Worm (Caenorhabditis elegans) whole organism, L2 larva: ENCODE data around the gene F56C9.10.
A peak's percentile ranks its signal among the peaks of the same experiment; 100 is the strongest.

Experiments
- C34F6.9 ChIP-seq: fragments of 150-350 bp; optimal IDR thresholded peaks from 2 replicates; lab custom pipeline; 2014; ENCODE audit warnings: missing biosample characterization, missing genetic modification characterization
- F13H6.1 ChIP-seq: sonication (generic microtip); optimal IDR thresholded peaks from 2 replicates; lab custom pipeline; 2016; ENCODE audit warnings: missing genetic modification characterization, missing compliant biosample characterization
- R02D3.7 ChIP-seq: fragments of 150-350 bp; optimal IDR thresholded peaks from 2 replicates; lab custom pipeline; 2014; ENCODE audit warnings: missing biosample characterization, missing genetic modification characterization
- Y55F3AM.14 ChIP-seq: fragments of 200-800 bp; sonication (Bioruptor generic); optimal IDR thresholded peaks from 2 replicates; lab custom pipeline; 2018; ENCODE audit warnings: mild to moderate bottlenecking, missing genetic modification characterization, missing compliant biosample characterization
- alr-1 ChIP-seq: fragments of 150-350 bp; optimal IDR thresholded peaks from 2 replicates; lab custom pipeline; 2014; ENCODE audit warnings: missing biosample characterization, missing genetic modification characterization
- aly-2 ChIP-seq: fragments of 150-350 bp; optimal IDR thresholded peaks from 2 replicates; lab custom pipeline; 2014; ENCODE audit warnings: missing biosample characterization, missing genetic modification characterization
- ama-1 ChIP-seq: fragments of 150-350 bp; optimal IDR thresholded peaks from 2 replicates; lab custom pipeline; 2018; ENCODE audit warnings: inconsistent platforms
- blmp-1 ChIP-seq: sonication (generic microtip); optimal IDR thresholded peaks from 2 replicates; lab custom pipeline; 2017; ENCODE audit warnings: missing genetic modification characterization, mild to moderate bottlenecking, missing compliant biosample characterization, antibody characterized with exemption, moderate library complexity; ENCODE audit not compliant: insufficient read depth
- crh-2 ChIP-seq: sonication (generic microtip); optimal IDR thresholded peaks from 2 replicates; lab custom pipeline; 2017; ENCODE audit warnings: missing biosample characterization, missing genetic modification characterization
- dmd-4 ChIP-seq: sonication (generic microtip); optimal IDR thresholded peaks from 2 replicates; lab custom pipeline; 2017; ENCODE audit warnings: missing biosample characterization, missing genetic modification characterization
- egl-27 ChIP-seq: sonication (generic microtip); optimal IDR thresholded peaks from 3 replicates; lab custom pipeline; 2017; ENCODE audit warnings: missing biosample characterization, missing genetic modification reagents, missing genetic modification characterization
- elt-1 ChIP-seq: fragments of 150-350 bp; optimal IDR thresholded peaks from 2 replicates; lab custom pipeline; 2014; ENCODE audit warnings: missing biosample characterization, missing genetic modification characterization
- elt-3 ChIP-seq: sonication (generic microtip); optimal IDR thresholded peaks from 2 replicates; lab custom pipeline; 2017; ENCODE audit warnings: missing biosample characterization, missing genetic modification characterization
- fos-1 ChIP-seq: fragments of 150-350 bp; optimal IDR thresholded peaks from 2 replicates; lab custom pipeline; 2014; ENCODE audit warnings: missing biosample characterization, missing genetic modification characterization
- gmeb-1 ChIP-seq: fragments of 150-350 bp; optimal IDR thresholded peaks from 2 replicates; lab custom pipeline; 2014; ENCODE audit warnings: missing biosample characterization, missing genetic modification characterization
- lin-13 ChIP-seq: fragments of 150-350 bp; optimal IDR thresholded peaks from 2 replicates; lab custom pipeline; 2014; ENCODE audit warnings: missing biosample characterization, missing genetic modification reagents, missing genetic modification characterization
- lin-39 ChIP-seq: fragments of 150-350 bp; optimal IDR thresholded peaks from 2 replicates; lab custom pipeline; 2014; ENCODE audit warnings: missing biosample characterization, missing genetic modification reagents, missing genetic modification characterization
- lsy-2 ChIP-seq, 2 experiments: fragments of 150-350 bp in 1 of 2; sonication (generic microtip) in 1 of 2; optimal IDR thresholded peaks; 2 replicates each; lab custom pipeline; 2014 to 2017; ENCODE audit warnings: missing biosample characterization in 2 of 2, missing genetic modification characterization in 2 of 2
- mab-5 ChIP-seq: fragments of 150-350 bp; optimal IDR thresholded peaks from 2 replicates; lab custom pipeline; 2014; ENCODE audit warnings: missing biosample characterization, missing genetic modification characterization
- mbf-1 ChIP-seq: sonication (generic microtip); optimal IDR thresholded peaks from 2 replicates; lab custom pipeline; 2017; ENCODE audit warnings: missing biosample characterization, missing genetic modification characterization
- mdl-1 ChIP-seq, 2 experiments: fragments of 150-350 bp in 1 of 2; sonication (generic microtip) in 1 of 2; optimal IDR thresholded peaks; 2 replicates each; lab custom pipeline; 2017; ENCODE audit warnings: missing biosample characterization in 2 of 2, missing genetic modification characterization in 2 of 2
- nhr-12 ChIP-seq: fragments of 150-350 bp; optimal IDR thresholded peaks from 2 replicates; lab custom pipeline; 2014; ENCODE audit warnings: missing biosample characterization, missing genetic modification characterization
- nhr-129 ChIP-seq: fragments of 150-350 bp; optimal IDR thresholded peaks from 2 replicates; lab custom pipeline; 2014; ENCODE audit warnings: missing biosample characterization, missing genetic modification characterization
- nhr-23 ChIP-seq: fragments of 150-350 bp; optimal IDR thresholded peaks from 2 replicates; lab custom pipeline; 2014; ENCODE audit warnings: missing biosample characterization, missing genetic modification reagents, missing genetic modification characterization
- nhr-237 ChIP-seq: fragments of 150-350 bp; optimal IDR thresholded peaks from 2 replicates; lab custom pipeline; 2014; ENCODE audit warnings: missing biosample characterization, missing genetic modification characterization
- nhr-25 ChIP-seq: fragments of 150-350 bp; sonication (generic microtip); optimal IDR thresholded peaks from 3 replicates; lab custom pipeline; 2014; ENCODE audit warnings: missing biosample characterization, missing genetic modification characterization
- nhr-6 ChIP-seq: fragments of 150-350 bp; optimal IDR thresholded peaks from 2 replicates; lab custom pipeline; 2014; ENCODE audit warnings: missing biosample characterization, missing genetic modification characterization
- nhr-77 ChIP-seq: fragments of 150-350 bp; optimal IDR thresholded peaks from 2 replicates; lab custom pipeline; 2014; ENCODE audit warnings: missing biosample characterization, missing genetic modification characterization
- sem-4 ChIP-seq: fragments of 150-350 bp; optimal IDR thresholded peaks from 2 replicates; lab custom pipeline; 2014; ENCODE audit warnings: missing biosample characterization, missing genetic modification reagents, missing genetic modification characterization
- skn-1 ChIP-seq: sonication (generic microtip); optimal IDR thresholded peaks from 2 replicates; lab custom pipeline; 2017; ENCODE audit warnings: missing biosample characterization, missing genetic modification characterization
- sma-3 ChIP-seq: sonication (generic microtip); optimal IDR thresholded peaks from 2 replicates; lab custom pipeline; 2016; ENCODE audit warnings: missing genetic modification reagents, missing genetic modification characterization, missing compliant biosample characterization
- sma-9 ChIP-seq, 2 experiments: fragments of 150-350 bp in 1 of 2; sonication (generic microtip) in 1 of 2; optimal IDR thresholded peaks; 2 replicates each; lab custom pipeline; 2014 to 2016; ENCODE audit warnings: missing genetic modification characterization in 2 of 2, mild to moderate bottlenecking in 1 of 2, missing biosample characterization in 1 of 2, missing compliant biosample characterization in 1 of 2, missing genetic modification reagents in 1 of 2, moderate library complexity in 1 of 2
- snpc-4 ChIP-seq: fragments of 150-350 bp; optimal IDR thresholded peaks from 2 replicates; lab custom pipeline; 2014; ENCODE audit warnings: missing biosample characterization, missing genetic modification characterization
- unc-39 ChIP-seq: fragments of 150-350 bp; optimal IDR thresholded peaks from 2 replicates; lab custom pipeline; 2014; ENCODE audit warnings: missing biosample characterization, missing genetic modification characterization
- unc-55 ChIP-seq: fragments of 150-350 bp; sonication (generic microtip); optimal IDR thresholded peaks from 3 replicates; lab custom pipeline; 2014; ENCODE audit warnings: missing biosample characterization, missing genetic modification reagents, missing genetic modification characterization
- ztf-1 ChIP-seq: fragments of 200-800 bp; sonication (Bioruptor generic); conservative IDR thresholded peaks from 2 replicates; pipeline ENCODE4 v1.3.6; 2022; ENCODE audit warnings: missing genetic modification characterization, missing compliant biosample characterization
- ztf-4 ChIP-seq: fragments of 150-350 bp; optimal IDR thresholded peaks from 2 replicates; lab custom pipeline; 2014; ENCODE audit warnings: missing biosample characterization, missing genetic modification characterization

The F56C9.10 gene

DNA sequence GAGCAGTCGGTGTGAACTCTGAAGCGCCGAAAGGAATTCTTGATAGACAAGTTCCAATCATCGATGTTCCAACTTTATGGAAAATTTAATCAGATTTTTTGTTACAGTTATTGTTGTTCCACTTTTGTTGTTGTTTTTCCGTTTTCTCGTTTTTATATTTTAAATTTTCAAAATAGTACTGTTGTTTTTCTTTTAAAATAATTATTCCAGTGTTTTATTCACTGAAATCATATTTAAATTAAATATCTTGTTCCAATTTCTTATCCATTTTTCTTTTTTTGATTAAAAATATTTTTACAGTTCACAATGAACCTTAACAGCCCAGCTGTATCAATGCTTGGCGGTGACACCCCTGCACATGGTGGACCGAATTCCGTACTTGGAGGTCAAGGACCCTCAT lies 48.6 kb upstream of the F56C9.10 start, which contains the start of gene tbp-1:
TSS of gene tbp-1 (plus strand) at position 301 of the 400 bp plus-strand sequence.
- TF ChIP-seq nhr-77 (no peak), elt-1 (tag; lab: Kevin White, UChicago) (no peak)

- TF ChIP-seq nhr-129 (tag; lab: Kevin White, UChicago) (peak; percentile 68), lsy-2 (tag; optimal IDR thresholded peaks at IDR 0.05; lab: Kevin White, UChicago) (peak; percentile 83 to 98), gmeb-1 (tag; lab: Kevin White, UChicago) (peak; percentile 47), elt-1 (tag; lab: Kevin White, UChicago) (no peak), ztf-1 (GFP tag; lab: Robert Waterston, UW) (no peak), crh-2 (tag; lab: Kevin White, UChicago) (peak; percentile 15), fos-1 (tag; lab: Kevin White, UChicago) (no peak), C34F6.9 (peak; percentile 70), unc-55 (GFP tag; lab: Kevin White, UChicago) (peak; percentile 67), mab-5 (tag; lab: Kevin White, UChicago) (no peak), unc-39 (tag; lab: Kevin White, UChicago) (no peak), mdl-1 (tag; optimal IDR thresholded peaks at IDR 0.05; lab: Kevin White, UChicago) (no peak)
These were observed 46.5 kb upstream of the F56C9.10 start, which contains the start of the genes hmg-4 and T20B12.3 for ce11 chrIII:7381546-7382171. hmg-4 (minus strand) TSS chrIII:7381596. T20B12.3 (plus strand) TSS chrIII:7382115.

DNA sequence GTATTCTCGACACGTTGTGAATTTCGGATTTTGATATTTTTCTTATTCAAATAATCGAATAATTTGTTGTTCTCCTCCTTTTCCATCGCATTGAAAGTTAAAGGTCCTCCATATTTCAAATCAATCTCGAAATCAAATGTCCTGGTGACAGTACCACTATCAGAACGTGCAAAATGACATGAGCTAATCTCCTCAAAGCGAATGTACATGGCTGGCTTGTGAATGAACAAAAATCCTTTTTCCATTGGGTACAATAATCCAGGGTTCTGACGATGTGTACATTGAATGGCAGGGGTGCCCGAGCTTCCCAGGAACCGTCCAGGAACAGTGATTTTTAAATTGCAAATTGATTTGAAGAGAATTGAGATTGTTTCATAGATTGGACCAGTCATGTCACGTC lies 45.0 kb upstream of the F56C9.10 start:
- TF ChIP-seq ama-1 (lab: Kevin White, UChicago) (no peak), sem-4 (no peak), nhr-25 (no peak), dmd-4 (no peak), aly-2 (tag; lab: Kevin White, UChicago) (no peak), gmeb-1 (tag; lab: Kevin White, UChicago) (no peak), ztf-1 (GFP tag; lab: Robert Waterston, UW) (no peak), lin-39 (no peak), mdl-1 (tag; optimal IDR thresholded peaks at IDR 0.05; lab: Kevin White, UChicago) (no peak), crh-2 (tag; lab: Kevin White, UChicago) (no peak), alr-1 (tag; lab: Kevin White, UChicago) (no peak), C34F6.9 (no peak)

DNA sequence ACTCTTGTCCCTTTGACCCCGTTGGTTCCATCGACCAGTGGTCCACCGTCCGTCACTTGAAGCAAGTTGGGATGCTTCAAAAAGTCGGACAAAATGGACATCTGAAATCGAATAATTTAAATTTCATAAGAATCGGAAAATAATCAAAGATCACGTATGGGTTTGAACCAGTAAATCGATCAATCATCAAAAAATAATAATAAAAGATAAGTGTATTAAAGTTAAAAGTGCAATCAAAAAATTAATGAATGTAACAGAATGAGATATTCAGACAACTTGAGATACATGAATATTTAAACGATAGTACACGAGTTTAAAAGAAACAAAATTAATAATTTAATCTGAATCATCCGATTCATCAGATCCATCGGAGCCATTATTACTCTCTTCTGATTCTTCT lies 43.8 kb upstream of the F56C9.10 start, which contains the start of gene T20B12.7:
TSS of gene T20B12.7 (minus strand) at position 101 of the 400 bp plus-strand sequence.
- TF ChIP-seq sma-9 (GFP tag; optimal IDR thresholded peaks at IDR 0.05; lab: Kevin White, UChicago) (no peak), sma-9 (tag; optimal IDR thresholded peaks at IDR 0.05; lab: Kevin White, UChicago) (no peak), egl-27 (tag; lab: Kevin White, UChicago) (no peak), elt-1 (tag; lab: Kevin White, UChicago) (no peak), nhr-23 (tag; lab: Kevin White, UChicago) (no peak), ztf-4 (tag; lab: Kevin White, UChicago) (no peak), nhr-237 (tag; lab: Kevin White, UChicago) (no peak), F13H6.1 (tag; lab: Kevin White, UChicago) (no peak), nhr-12 (tag; lab: Kevin White, UChicago) (no peak), aly-2 (tag; lab: Kevin White, UChicago) (no peak), unc-39 (tag; lab: Kevin White, UChicago) (no peak), gmeb-1 (tag; lab: Kevin White, UChicago) (no peak)

DNA sequence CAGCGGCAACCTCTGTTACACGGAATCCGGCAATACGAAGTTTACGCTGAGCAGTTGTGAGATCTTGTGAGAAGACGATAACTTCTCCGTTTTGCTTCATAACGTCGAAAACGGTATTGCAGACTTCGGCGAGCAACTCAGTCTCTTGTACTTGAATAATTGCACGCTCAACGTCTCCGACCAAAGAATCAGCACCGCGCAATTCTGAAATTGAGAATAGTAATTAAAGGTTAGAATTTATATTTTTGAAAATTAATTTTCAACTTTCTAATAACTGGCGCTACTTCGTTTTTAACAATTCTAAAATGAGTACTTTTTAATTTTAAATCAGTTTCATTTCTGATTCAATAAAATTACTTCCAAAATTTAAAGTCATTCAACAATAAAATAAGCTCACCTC lies 43.4 kb upstream of the F56C9.10 start:
- TF ChIP-seq lsy-2 (tag; optimal IDR thresholded peaks at IDR 0.05; lab: Kevin White, UChicago), result no peak
- no peak for TF ChIP-seq sma-3
- TF ChIP-seq, all 48 proteins: peak for 0

ce11 chrIII:7376143-7376802 lies 41.2 kb upstream of the F56C9.10 start:
- TF ChIP-seq C34F6.9 (peak; percentile 82), Y55F3AM.14 (peak; percentile 66), skn-1 (tag; lab: Kevin White, UChicago) (peak; percentile 16), nhr-129 (tag; lab: Kevin White, UChicago) (peak; percentile 92), nhr-25 (peak; percentile 97), lin-13 (GFP tag; lab: Kevin White, UChicago) (peak; percentile 17), snpc-4 (tag; lab: Kevin White, UChicago) (peak; percentile 41), nhr-77 (no peak), sma-3 (peak; percentile 95), elt-3 (tag; lab: Kevin White, UChicago) (no peak), ama-1 (lab: Kevin White, UChicago) (peak; percentile 59), alr-1 (tag; lab: Kevin White, UChicago) (no peak), R02D3.7 (no peak), blmp-1 (tag; lab: Kevin White, UChicago) (peak; percentile 75), nhr-6 (tag; lab: Kevin White, UChicago) (peak; percentile 67), nhr-23 (tag; lab: Kevin White, UChicago) (no peak), aly-2 (tag; lab: Kevin White, UChicago) (no peak), gmeb-1 (tag; lab: Kevin White, UChicago) (peak; percentile 69), nhr-237 (tag; lab: Kevin White, UChicago) (no peak), mbf-1 (tag; lab: Kevin White, UChicago) (no peak), nhr-12 (tag; lab: Kevin White, UChicago) (no peak), fos-1 (tag; lab: Kevin White, UChicago) (peak; percentile 75), mdl-1 (tag; optimal IDR thresholded peaks at IDR 0.05; lab: Kevin White, UChicago) (peak; percentile 92 to 96), elt-1 (tag; lab: Kevin White, UChicago) (no peak)
